Worm (Caenorhabditis elegans): Measurements from ENCODE around the gene his-31.
A peak's percentile ranks its signal among the peaks of the same experiment; 100 is the strongest.

The his-31 gene

DNA sequence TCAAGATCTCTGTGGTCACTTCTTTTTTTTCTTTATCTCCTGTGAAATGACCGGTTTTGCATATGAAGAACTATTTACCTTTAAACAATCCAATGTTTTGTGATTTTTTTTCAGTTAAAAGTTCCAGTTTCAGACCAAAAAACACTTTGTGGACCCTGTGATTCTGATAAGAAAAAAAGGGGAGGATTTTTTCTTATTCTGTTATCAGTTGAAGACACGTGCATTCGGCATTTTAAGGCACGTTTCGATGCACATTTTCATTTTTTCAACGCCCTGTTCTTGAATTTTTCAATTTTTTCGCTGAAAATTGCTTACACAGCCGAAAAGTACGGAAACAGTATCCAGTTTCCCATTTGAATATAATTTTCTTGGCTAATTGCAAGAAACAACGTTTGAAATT, 32.5 kb upstream of the his-31 start, which contains the start of gene aagr-1:
Gene aagr-1 (plus strand): TSS at position 227 of the 400 bp plus-strand sequence.
- no peak for TF ChIP-seq ceh-24 (tag; optimal IDR thresholded peaks at IDR 0.05)
- no peak for TF ChIP-seq mec-3 (tag; optimal IDR thresholded peaks at IDR 0.05; ENCODE audit: borderline replicate concordance)
- TF ChIP-seq ttx-3 (tag; optimal IDR thresholded peaks at IDR 0.05) = no peak
- no peak for TF ChIP-seq lim-6 (tag; optimal IDR thresholded peaks at IDR 0.05)
- no peak for TF ChIP-seq ceh-14 (tag; optimal IDR thresholded peaks at IDR 0.05)
- no peak for TF ChIP-seq eyg-1 (tag; optimal IDR thresholded peaks at IDR 0.05)
- TF ChIP-seq syd-9 (tag; optimal IDR thresholded peaks at IDR 0.05) = no peak
- TF ChIP-seq odd-2 (tag; optimal IDR thresholded peaks at IDR 0.05) = no peak
- TF ChIP-seq ztf-16 (tag; optimal IDR thresholded peaks at IDR 0.05) = no peak
- no peak for TF ChIP-seq ceh-6 (GFP tag; optimal IDR thresholded peaks at IDR 0.05)
- TF ChIP-seq pros-1 (tag; optimal IDR thresholded peaks at IDR 0.05) = no peak
- no peak for TF ChIP-seq fax-1 (tag; optimal IDR thresholded peaks at IDR 0.05)
- no peak for TF ChIP-seq dmd-4 (tag; optimal IDR thresholded peaks at IDR 0.05; ENCODE audit: borderline replicate concordance)
- TF ChIP-seq ceh-22 (tag; optimal IDR thresholded peaks at IDR 0.05) = no peak
- TF ChIP-seq unc-42 (tag; optimal IDR thresholded peaks at IDR 0.05) = no peak
- no peak for TF ChIP-seq ama-1 (optimal IDR thresholded peaks at IDR 0.05)
- TF ChIP-seq npax-4 (tag; optimal IDR thresholded peaks at IDR 0.05) = no peak
- no peak for TF ChIP-seq hlh-15 (tag; optimal IDR thresholded peaks at IDR 0.05)
- TF ChIP-seq hlh-6 (tag; optimal IDR thresholded peaks at IDR 0.05) = no peak
- TF ChIP-seq ceh-48 (tag; optimal IDR thresholded peaks at IDR 0.05) = no peak

DNA sequence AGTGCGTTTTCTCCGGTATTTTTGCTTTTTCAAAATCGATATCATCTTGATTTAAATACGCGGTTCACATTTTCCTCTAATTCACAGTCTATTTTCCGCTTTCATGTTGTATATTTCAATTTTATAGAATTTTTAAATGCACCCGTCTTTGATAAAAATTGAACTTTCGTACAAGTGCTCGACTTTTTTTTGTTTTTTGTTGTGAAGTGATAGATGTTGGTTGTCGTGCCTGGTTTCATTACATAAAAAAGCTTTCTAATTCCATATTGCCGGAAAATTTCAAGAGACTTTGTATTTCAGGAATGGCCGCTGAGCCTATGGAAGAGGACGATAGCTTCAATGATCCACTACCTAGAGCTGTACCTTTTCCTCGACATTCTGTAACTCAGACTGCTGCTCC, 29.4 kb upstream of the his-31 start, which contains the start of gene D2096.12:
Gene D2096.12 (plus strand): TSS at position 301 of the 400 bp plus-strand sequence.
- no peak for TF ChIP-seq tbx-7 (tag; optimal IDR thresholded peaks at IDR 0.05)
- no peak for TF ChIP-seq ceh-19 (GFP tag; optimal IDR thresholded peaks at IDR 0.05)
- no peak for TF ChIP-seq ceh-14 (tag; optimal IDR thresholded peaks at IDR 0.05)
- TF ChIP-seq F13H6.1 (tag; optimal IDR thresholded peaks at IDR 0.05) = no peak
- TF ChIP-seq nfya-1 (tag; optimal IDR thresholded peaks at IDR 0.05) = no peak
- TF ChIP-seq nhr-232 (tag; optimal IDR thresholded peaks at IDR 0.05) = no peak
- no peak for TF ChIP-seq unc-55 (GFP tag; optimal IDR thresholded peaks at IDR 0.05)
- no peak for TF ChIP-seq ceh-30 (tag; optimal IDR thresholded peaks at IDR 0.05)
- TF ChIP-seq C38D4.7 (GFP tag; optimal IDR thresholded peaks at IDR 0.05) = no peak
- no peak for TF ChIP-seq ama-1 (optimal IDR thresholded peaks at IDR 0.05)
- TF ChIP-seq unc-42 (tag; optimal IDR thresholded peaks at IDR 0.05) = no peak
- no peak for TF ChIP-seq ahr-1 (tag; optimal IDR thresholded peaks at IDR 0.05)
- no peak for TF ChIP-seq pqm-1 (tag; optimal IDR thresholded peaks at IDR 0.05)
- no peak for TF ChIP-seq madf-2 (tag; optimal IDR thresholded peaks at IDR 0.05)
- no peak for TF ChIP-seq rnt-1 (tag; optimal IDR thresholded peaks at IDR 0.05)
- no peak for TF ChIP-seq hlh-13 (GFP tag; optimal IDR thresholded peaks at IDR 0.05)
- no peak for TF ChIP-seq T23F11.4 (GFP tag; optimal IDR thresholded peaks at IDR 0.05)
- TF ChIP-seq gmeb-2 (tag; optimal IDR thresholded peaks at IDR 0.05) = no peak
- no peak for TF ChIP-seq ceh-34 (tag; optimal IDR thresholded peaks at IDR 0.05)

DNA sequence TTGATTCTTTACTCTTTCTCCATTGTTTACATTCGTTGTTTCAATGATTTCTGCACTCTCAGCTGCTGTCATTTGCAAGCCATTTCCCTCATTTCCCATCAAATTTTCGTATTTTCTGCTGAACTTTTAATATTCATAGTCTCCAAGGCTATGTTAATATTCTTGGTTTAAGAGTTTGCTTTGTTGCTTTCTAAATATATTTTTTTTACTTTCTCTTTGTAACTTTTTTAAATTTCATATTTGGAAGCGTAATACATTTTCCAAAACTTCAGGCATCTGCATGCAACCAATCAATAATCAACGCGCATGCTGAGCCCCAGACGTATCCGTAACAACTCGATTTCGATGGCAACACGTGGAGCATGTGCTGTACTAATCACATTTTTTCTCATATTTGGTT, 27.0 kb upstream of the his-31 start, which contains the start of gene sqv-1:
Gene sqv-1 (plus strand): TSS at position 301 of the 400 bp plus-strand sequence.
- no peak for TF ChIP-seq unc-42 (tag; optimal IDR thresholded peaks at IDR 0.05)

DNA sequence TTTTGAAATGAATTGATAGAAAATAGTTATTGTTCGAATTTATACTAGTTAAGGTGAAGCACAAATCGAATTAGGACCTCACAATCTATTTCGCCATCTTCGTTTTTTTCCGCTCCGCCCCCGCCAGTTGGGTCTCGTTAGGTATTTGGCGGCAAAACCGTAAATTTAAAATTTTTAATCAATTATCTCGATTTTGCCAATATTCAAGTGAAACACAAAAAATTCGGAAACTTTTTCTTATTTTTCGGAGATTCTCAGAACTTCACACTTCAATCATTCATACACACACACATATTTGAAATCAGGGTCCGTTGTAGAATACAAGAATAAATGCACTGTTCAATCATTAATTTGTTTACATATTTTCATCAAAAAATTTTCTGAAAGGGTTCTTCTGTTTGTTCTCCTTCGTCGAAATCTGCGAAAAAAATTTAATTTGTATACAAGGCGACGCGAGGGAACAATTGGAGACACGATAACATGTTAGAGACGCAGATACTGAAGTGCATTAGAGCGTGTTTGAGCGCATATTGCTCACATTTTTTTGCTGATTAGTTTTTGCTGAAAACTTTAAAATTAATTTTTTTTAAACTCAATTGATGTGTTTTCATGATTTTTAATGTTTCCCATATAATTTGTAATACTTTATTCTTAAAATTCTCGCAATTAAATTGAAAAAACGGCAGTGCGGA, 26.1 kb upstream of the his-31 start, which contains the start of gene D2096.5:
Gene D2096.5 (minus strand): TSS at position 51 of the 692 bp plus-strand sequence.
- TF ChIP-seq unc-42 (tag; optimal IDR thresholded peaks at IDR 0.05) (peak; percentile 88), pha-2 (tag; optimal IDR thresholded peaks at IDR 0.05) (no peak), hlh-13 (GFP tag; optimal IDR thresholded peaks at IDR 0.05) (no peak), fax-1 (tag; optimal IDR thresholded peaks at IDR 0.05) (no peak), C38D4.7 (GFP tag; optimal IDR thresholded peaks at IDR 0.05) (no peak), dmd-4 (tag; optimal IDR thresholded peaks at IDR 0.05; ENCODE audit: borderline replicate concordance) (no peak), ceh-14 (tag; optimal IDR thresholded peaks at IDR 0.05) (peak; percentile 61), sox-2 (GFP tag; IDR thresholded peaks at IDR 0.05) (peak; percentile 27; the same call in 1 of the 2 replicates)

All from whole organism, late embryonic.